Worm (Caenorhabditis elegans) whole organism, L4 larva: ENCODE results near the gene T08G5.15.
"Not testable (repeated sequence)": the region's sequence is repeated elsewhere in the genome, so short reads cannot be mapped to it uniquely, and the experiment has no call there.

Experiments used
- D1046.2 ChIP-seq: fragments of 200-800 bp; sonication (Bioruptor generic); IDR thresholded peaks from 2 replicates; pipeline ENCODE4 v1.3.6; 2022; ENCODE audit warnings: missing genetic modification characterization, missing compliant biosample characterization
- F44E2.7 ChIP-seq: fragments of 200-800 bp; sonication (Bioruptor generic); IDR thresholded peaks from 2 replicates; pipeline ENCODE4 v2.1.2; 2022; ENCODE audit warnings: missing genetic modification characterization, missing compliant biosample characterization
- T20F7.1 ChIP-seq: fragments of 200-800 bp; sonication (Bioruptor generic); optimal IDR thresholded peaks from 2 replicates; lab custom pipeline; 2018; ENCODE audit warnings: mild to moderate bottlenecking, missing genetic modification characterization, missing compliant biosample characterization
- Y105C5A.15 ChIP-seq: fragments of 200-800 bp; sonication (Bioruptor generic); IDR thresholded peaks from 2 replicates; pipeline ENCODE4 v1.3.6; 2022; ENCODE audit warnings: missing genetic modification characterization, missing compliant biosample characterization
- Y48G9A.11 ChIP-seq: fragments of 200-800 bp; sonication (Bioruptor generic); IDR thresholded peaks from 2 replicates; pipeline ENCODE4 v1.3.6; 2022; ENCODE audit warnings: missing genetic modification reagents, missing genetic modification characterization, missing compliant biosample characterization
- ZK337.2 ChIP-seq: fragments of 200-800 bp; sonication (Bioruptor generic); IDR thresholded peaks from 2 replicates; pipeline ENCODE4 v1.3.6; 2022; ENCODE audit warnings: missing genetic modification reagents, missing genetic modification characterization, missing compliant biosample characterization
- aha-1 ChIP-seq: fragments of 150-350 bp; peaks from one replicate; lab custom pipeline; 2014; ENCODE audit warnings: missing biosample characterization, missing genetic modification characterization
- arid-1 ChIP-seq: fragments of 200-800 bp; sonication (Bioruptor generic); conservative IDR thresholded peaks from 2 replicates; pipeline ENCODE4 v1.3.6; 2022; ENCODE audit warnings: missing genetic modification reagents, missing genetic modification characterization, missing compliant biosample characterization
- ceh-32 ChIP-seq: sonication (generic microtip); optimal IDR thresholded peaks from 2 replicates; lab custom pipeline; 2016; ENCODE audit warnings: mild to moderate bottlenecking, missing genetic modification characterization, missing compliant biosample characterization; ENCODE audit not compliant: poor library complexity
- ceh-44 ChIP-seq: fragments of 200-800 bp; sonication (Bioruptor generic); IDR thresholded peaks from 2 replicates; pipeline ENCODE4 v1.3.6; 2022; ENCODE audit warnings: missing genetic modification reagents, missing genetic modification characterization, missing compliant biosample characterization
- ces-1 ChIP-seq: fragments of 150-350 bp; sonication (generic microtip); optimal IDR thresholded peaks from 4 replicates; lab custom pipeline; 2014; ENCODE audit warnings: missing biosample characterization, missing genetic modification reagents, missing genetic modification characterization
- ctbp-1 ChIP-seq: fragments of 200-800 bp; sonication (Bioruptor generic); IDR thresholded peaks from 2 replicates; pipeline ENCODE4 v1.3.6; 2022; ENCODE audit warnings: missing genetic modification reagents, missing genetic modification characterization, missing compliant biosample characterization
- daf-16 ChIP-seq, 3 experiments: sonication (generic microtip); optimal IDR thresholded peaks; 2 replicates each; lab custom pipeline; 2016 to 2017; ENCODE audit warnings: missing genetic modification characterization in 3 of 3, missing genetic modification reagents in 3 of 3, mild to moderate bottlenecking in 2 of 3, missing compliant biosample characterization in 2 of 3, missing biosample characterization in 1 of 3, moderate library complexity in 1 of 3
- dmd-6 ChIP-seq: fragments of 200-800 bp; sonication (Bioruptor generic); IDR thresholded peaks from 2 replicates; pipeline ENCODE4 v1.3.6; 2022; ENCODE audit warnings: missing genetic modification reagents, missing genetic modification characterization, missing compliant biosample characterization
- dmd-9 ChIP-seq: fragments of 200-800 bp; sonication (Bioruptor generic); IDR thresholded peaks from 2 replicates; pipeline ENCODE4 v1.3.6; 2022; ENCODE audit warnings: missing genetic modification reagents, missing genetic modification characterization, missing compliant biosample characterization
- dpl-1 ChIP-seq: fragments of 150-350 bp; optimal IDR thresholded peaks from 2 replicates; lab custom pipeline; 2014; ENCODE audit warnings: missing biosample characterization, missing genetic modification reagents, missing genetic modification characterization
- duxl-1 ChIP-seq: sonication (generic microtip); optimal IDR thresholded peaks from 2 replicates; lab custom pipeline; 2016; ENCODE audit warnings: mild to moderate bottlenecking, missing genetic modification characterization, moderate library complexity, missing compliant biosample characterization; ENCODE audit not compliant: poor library complexity
- gei-8 ChIP-seq: fragments of 200-800 bp; sonication (Bioruptor generic); optimal IDR thresholded peaks from 2 replicates; lab custom pipeline; 2018; ENCODE audit warnings: mild to moderate bottlenecking, missing genetic modification characterization, missing compliant biosample characterization
- hif-1 ChIP-seq, 2 experiments: sonication (generic microtip); optimal IDR thresholded peaks; 2 replicates each; lab custom pipeline; 2016 to 2017; ENCODE audit warnings: missing compliant biosample characterization in 2 of 2, missing genetic modification characterization in 2 of 2, missing genetic modification reagents in 2 of 2, missing genotype in 2 of 2, mild to moderate bottlenecking in 1 of 2
- hlh-11 ChIP-seq: fragments of 200-800 bp; sonication (Bioruptor generic); optimal IDR thresholded peaks from 2 replicates; lab custom pipeline; 2018; ENCODE audit warnings: mild to moderate bottlenecking, missing genetic modification characterization, missing compliant biosample characterization
- lin-38 ChIP-seq: fragments of 200-800 bp; sonication (Bioruptor generic); IDR thresholded peaks from 2 replicates; pipeline ENCODE4 v1.3.6; 2022; ENCODE audit warnings: missing genetic modification reagents, missing genetic modification characterization, missing compliant biosample characterization
- lsy-2 ChIP-seq, 2 experiments: fragments of 150-350 bp in 1 of 2; sonication (generic microtip) in 1 of 2; optimal IDR thresholded peaks; 2 replicates each; lab custom pipeline; 2014 to 2017; ENCODE audit warnings: missing biosample characterization in 2 of 2, missing genetic modification characterization in 2 of 2
- madf-5 ChIP-seq, 2 experiments: fragments of 200-800 bp; sonication (Bioruptor generic); IDR thresholded peaks; 2 replicates each; pipeline ENCODE4 v1.3.6; 2022; ENCODE audit warnings: missing compliant biosample characterization in 2 of 2, missing genetic modification characterization in 2 of 2
- madf-9 ChIP-seq: fragments of 200-800 bp; sonication (Bioruptor generic); conservative IDR thresholded peaks from 2 replicates; pipeline ENCODE4 v1.3.6; 2022; ENCODE audit warnings: missing genetic modification reagents, missing genetic modification characterization, missing compliant biosample characterization
- mdl-1 ChIP-seq, 2 experiments: fragments of 150-350 bp in 1 of 2; sonication (generic microtip) in 1 of 2; optimal IDR thresholded peaks; 2 replicates each; lab custom pipeline; 2014 to 2017; ENCODE audit warnings: missing biosample characterization in 2 of 2, missing genetic modification characterization in 2 of 2
- mdt-29 ChIP-seq: fragments of 200-800 bp; sonication (Bioruptor generic); IDR thresholded peaks from 2 replicates; pipeline ENCODE4 v1.3.6; 2022; ENCODE audit warnings: missing genetic modification reagents, missing genetic modification characterization, missing compliant biosample characterization
- mep-1 ChIP-seq: fragments of 150-350 bp; sonication (generic microtip); optimal IDR thresholded peaks from 3 replicates; lab custom pipeline; 2014; ENCODE audit warnings: missing biosample characterization, missing genetic modification characterization
- nhr-10 ChIP-seq: fragments of 150-350 bp; optimal IDR thresholded peaks from 2 replicates; lab custom pipeline; 2014; ENCODE audit warnings: missing biosample characterization, missing genetic modification characterization
- nhr-102 ChIP-seq: sonication (generic microtip); optimal IDR thresholded peaks from 2 replicates; lab custom pipeline; 2016; ENCODE audit warnings: mild to moderate bottlenecking, missing genetic modification characterization, moderate library complexity, missing compliant biosample characterization
- nhr-25 ChIP-seq: sonication (generic microtip); optimal IDR thresholded peaks from 2 replicates; lab custom pipeline; 2017; ENCODE audit warnings: missing genetic modification characterization, mild to moderate bottlenecking, missing compliant biosample characterization, antibody characterized with exemption, moderate library complexity, borderline replicate concordance; ENCODE audit not compliant: insufficient read depth
- nhr-41 ChIP-seq: fragments of 200-800 bp; sonication (Bioruptor generic); IDR thresholded peaks from 2 replicates; pipeline ENCODE4 v1.3.6; 2022; ENCODE audit warnings: missing genetic modification reagents, missing genetic modification characterization, missing compliant biosample characterization
- nhr-48 ChIP-seq: sonication (generic microtip); optimal IDR thresholded peaks from 2 replicates; lab custom pipeline; 2016; ENCODE audit warnings: mild to moderate bottlenecking, missing genetic modification characterization, missing compliant biosample characterization
- nhr-6 ChIP-seq: fragments of 150-350 bp; optimal IDR thresholded peaks from 2 replicates; lab custom pipeline; 2014; ENCODE audit warnings: missing biosample characterization, missing genetic modification characterization
- nhr-76 ChIP-seq: fragments of 150-350 bp; optimal IDR thresholded peaks from 2 replicates; lab custom pipeline; 2014; ENCODE audit warnings: missing biosample characterization, missing genetic modification characterization
- nhr-77 ChIP-seq: fragments of 150-350 bp; optimal IDR thresholded peaks from 2 replicates; lab custom pipeline; 2014; ENCODE audit warnings: missing biosample characterization, missing genetic modification characterization
- php-3 ChIP-seq: fragments of 200-800 bp; sonication (Bioruptor generic); IDR thresholded peaks from 2 replicates; pipeline ENCODE4 v1.3.6; 2022; ENCODE audit warnings: missing genetic modification reagents, missing genetic modification characterization, missing compliant biosample characterization
- rbr-2 ChIP-seq: sonication (generic microtip); optimal IDR thresholded peaks from 2 replicates; lab custom pipeline; 2016; ENCODE audit warnings: missing genotype, missing genetic modification characterization, missing compliant biosample characterization
- sdz-12 ChIP-seq: fragments of 200-800 bp; sonication (Bioruptor generic); optimal IDR thresholded peaks from 2 replicates; lab custom pipeline; 2018; ENCODE audit warnings: mild to moderate bottlenecking, missing genetic modification characterization, missing compliant biosample characterization
- set-16 ChIP-seq: fragments of 200-800 bp; sonication (Bioruptor generic); IDR thresholded peaks from 2 replicates; pipeline ENCODE4 v1.3.6; 2022; ENCODE audit warnings: missing genetic modification reagents, missing genetic modification characterization, missing compliant biosample characterization
- snpc-1.2 ChIP-seq: fragments of 200-800 bp; sonication (Bioruptor generic); IDR thresholded peaks from 2 replicates; pipeline ENCODE4 v1.3.6; 2022; ENCODE audit warnings: missing genetic modification reagents, missing genetic modification characterization, missing compliant biosample characterization
- spr-1 ChIP-seq: sonication (generic microtip); optimal IDR thresholded peaks from 2 replicates; lab custom pipeline; 2016; ENCODE audit warnings: mild to moderate bottlenecking, missing genetic modification characterization, missing compliant biosample characterization
- spr-3 ChIP-seq: fragments of 200-800 bp; sonication (Bioruptor generic); optimal IDR thresholded peaks from 2 replicates; lab custom pipeline; 2018; ENCODE audit warnings: mild to moderate bottlenecking, missing genetic modification characterization, missing compliant biosample characterization
- unc-62 ChIP-seq, 3 experiments: fragments of 150-350 bp in 1 of 3; sonication (generic microtip); optimal IDR thresholded peaks in 2 of 3; peaks in 1 of 3; 1 replicate in 1 of 3; 2 replicates in 2 of 3; lab custom pipeline; 2014 to 2017; ENCODE audit warnings: missing biosample characterization in 3 of 3, missing genetic modification characterization in 3 of 3, missing genetic modification reagents in 3 of 3, missing genotype in 1 of 3
- zfp-2 ChIP-seq: sonication (generic microtip); optimal IDR thresholded peaks from 2 replicates; lab custom pipeline; 2016; ENCODE audit warnings: mild to moderate bottlenecking, missing genetic modification characterization, missing compliant biosample characterization
- zfp-3 ChIP-seq: fragments of 200-800 bp; sonication (Bioruptor generic); conservative IDR thresholded peaks from 2 replicates; pipeline ENCODE4 v1.3.6; 2022; ENCODE audit warnings: missing genetic modification reagents, missing genetic modification characterization, missing compliant biosample characterization
- zip-11 ChIP-seq: fragments of 200-800 bp; sonication (Bioruptor generic); IDR thresholded peaks from 2 replicates; pipeline ENCODE4 v1.3.6; 2022; ENCODE audit warnings: missing genetic modification characterization, missing compliant biosample characterization
- zip-2 ChIP-seq: fragments of 150-350 bp; optimal IDR thresholded peaks from 2 replicates; lab custom pipeline; 2014; ENCODE audit warnings: missing biosample characterization, missing genetic modification characterization
- ztf-7 ChIP-seq: fragments of 150-350 bp; optimal IDR thresholded peaks from 2 replicates; lab custom pipeline; 2014; ENCODE audit warnings: missing biosample characterization, missing genetic modification characterization

Gene T08G5.15

DNA sequence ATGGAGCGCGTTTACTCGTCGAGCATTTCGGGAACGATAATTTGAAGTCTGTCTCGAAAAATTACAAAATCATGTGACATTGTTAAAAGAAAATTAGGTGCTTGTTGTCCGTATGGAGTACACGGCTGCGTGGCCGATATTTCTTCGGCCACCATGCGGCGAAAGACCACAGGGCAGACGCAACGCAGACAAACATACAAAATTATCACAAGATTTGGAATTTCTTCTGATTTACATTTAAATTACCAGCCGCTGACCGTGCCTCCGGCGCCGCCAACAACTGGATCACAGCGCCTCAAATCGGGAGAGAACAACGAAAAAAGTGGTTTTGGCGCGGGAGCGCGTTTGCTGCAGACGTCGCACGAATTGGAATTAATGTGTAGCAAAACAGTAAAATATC, 32.1 kb upstream of the T08G5.15 start:
- TF ChIP-seq rbr-2 (tag; lab: Kevin White, UChicago) (peak; percentile 92), F44E2.7 (GFP tag; lab: Robert Waterston, UW) (peak; percentile 86), T20F7.1 (GFP tag; lab: Kevin White, UChicago) (peak; percentile 89), ctbp-1 (GFP tag; lab: Robert Waterston, UW) (peak; percentile 98), ceh-32 (tag; lab: Kevin White, UChicago) (peak; percentile 59), zip-11 (GFP tag; lab: Robert Waterston, UW) (0 out of 2 replicates have a peak, but pooled peaks have one; percentile 34), mep-1 (tag; lab: Kevin White, UChicago) (peak; percentile 90), hlh-11 (peak; percentile 95), arid-1 (GFP tag; lab: Robert Waterston, UW) (peak; percentile 94), madf-5 (GFP tag; IDR thresholded peaks at IDR 0.05; lab: Robert Waterston, UW) (peak; percentile 55 to 97; a peak in 3 of 4 replicates), Y105C5A.15 (GFP tag; lab: Robert Waterston, UW) (peak; percentile 89; the same call in 1 of the 2 replicates), set-16 (GFP tag; lab: Robert Waterston, UW) (peak; percentile 78), nhr-76 (tag; lab: Kevin White, UChicago) (peak; percentile 65), zip-2 (tag; lab: Kevin White, UChicago) (peak; percentile 69), nhr-25 (peak; percentile 55), dmd-9 (GFP tag; lab: Robert Waterston, UW) (peak; percentile 99), lsy-2 (tag; optimal IDR thresholded peaks at IDR 0.05; lab: Kevin White, UChicago) (peak; percentile 42 to 93), nhr-41 (GFP tag; lab: Robert Waterston, UW) (peak; percentile 74; the same call in 1 of the 2 replicates), duxl-1 (peak; percentile 97), nhr-48 (peak; percentile 90), ces-1 (GFP tag; lab: Kevin White, UChicago) (peak; percentile 69), hif-1 (tag; optimal IDR thresholded peaks at IDR 0.05; lab: Kevin White, UChicago) (peak; percentile 61 to 94), nhr-10 (peak; percentile 35), zfp-2 (tag; lab: Kevin White, UChicago) (peak; percentile 42), aha-1 (peak; percentile 97), spr-1 (tag; lab: Kevin White, UChicago) (peak; percentile 84), D1046.2 (GFP tag; lab: Robert Waterston, UW) (peak; percentile 96), nhr-77 (tag; lab: Kevin White, UChicago) (peak; percentile 54), gei-8 (GFP tag; lab: Kevin White, UChicago) (peak; percentile 53), php-3 (GFP tag; lab: Robert Waterston, UW) (peak; percentile 97), mdt-29 (peak; percentile 94), Y48G9A.11 (GFP tag; lab: Robert Waterston, UW) (peak; percentile 92), lin-38 (peak; percentile 98), snpc-1.2 (GFP tag; lab: Robert Waterston, UW) (0 out of 2 replicates have a peak, but pooled peaks have one; percentile 41), unc-62 (GFP tag; optimal IDR thresholded peaks at IDR 0.05 in 1 of 2; lab: Kevin White, UChicago) (peak in 1 of 2 experiments; percentile 99), sdz-12 (GFP tag; lab: Kevin White, UChicago) (peak; percentile 85), nhr-6 (tag; lab: Kevin White, UChicago) (peak; percentile 87), daf-16 (GFP tag; optimal IDR thresholded peaks at IDR 0.05; lab: Kevin White, UChicago) (peak; percentile 28 to 38), daf-16 (tag; optimal IDR thresholded peaks at IDR 0.05; lab: Kevin White, UChicago) (peak; percentile 43), dmd-6 (GFP tag; lab: Robert Waterston, UW) (peak; percentile 99), mdl-1 (tag; optimal IDR thresholded peaks at IDR 0.05; lab: Kevin White, UChicago) (peak in 1 of 2 experiments; percentile 40), ztf-7 (tag; lab: Kevin White, UChicago) (peak; percentile 70), nhr-102 (tag; lab: Kevin White, UChicago) (peak; percentile 95), madf-9 (GFP tag; lab: Robert Waterston, UW) (peak; percentile 97), dpl-1 (GFP tag; lab: Kevin White, UChicago) (peak; percentile 90), ZK337.2 (GFP tag; lab: Robert Waterston, UW) (peak; percentile 99), spr-3 (GFP tag; lab: Kevin White, UChicago) (peak; percentile 57), ceh-44 (GFP tag; lab: Robert Waterston, UW) (peak; percentile 96), zfp-3 (GFP tag; lab: Robert Waterston, UW) (peak; percentile 96)
- TF ChIP-seq unc-62 (tag; optimal IDR thresholded peaks at IDR 0.05; lab: Kevin White, UChicago), result not testable (repeated sequence)
